Worm (Caenorhabditis elegans) whole organism, early embryonic: Measurements from ENCODE around the gene B0303.14.

Experiments
- B0310.2 ChIP-seq: sonication (generic microtip); optimal IDR thresholded peaks from 2 replicates; lab custom pipeline; 2016; ENCODE audit warnings: mild to moderate bottlenecking, missing genetic modification characterization, missing compliant biosample characterization
- F13C5.2 ChIP-seq: sonication (generic microtip); optimal IDR thresholded peaks from 2 replicates; lab custom pipeline; 2017; ENCODE audit warnings: mild to moderate bottlenecking, missing genetic modification characterization, inconsistent platforms, missing compliant biosample characterization
- aly-1 ChIP-seq: sonication (generic microtip); optimal IDR thresholded peaks from 2 replicates; lab custom pipeline; 2016; ENCODE audit warnings: missing genetic modification characterization, missing compliant biosample characterization
- ama-1 ChIP-seq: fragments of 150-350 bp; optimal IDR thresholded peaks from 2 replicates; lab custom pipeline; 2014
- ceh-13 ChIP-seq: fragments of 200-800 bp; sonication (Bioruptor generic); optimal IDR thresholded peaks from 2 replicates; lab custom pipeline; 2018; ENCODE audit warnings: mild to moderate bottlenecking, missing genetic modification characterization, missing compliant biosample characterization
- ceh-36 ChIP-seq: sonication (generic microtip); optimal IDR thresholded peaks from 2 replicates; lab custom pipeline; 2016; ENCODE audit warnings: missing genetic modification characterization, inconsistent platforms, missing compliant biosample characterization
- ets-7 ChIP-seq: sonication (generic microtip); optimal IDR thresholded peaks from 2 replicates; lab custom pipeline; 2016; ENCODE audit warnings: missing genotype, missing genetic modification characterization, missing compliant biosample characterization
- flt-1 ChIP-seq: fragments of 200-800 bp; sonication (Bioruptor generic); IDR thresholded peaks from 2 replicates; pipeline ENCODE4 v1.3.6; 2022; ENCODE audit warnings: missing genetic modification characterization, missing compliant biosample characterization
- hmbx-1 ChIP-seq: sonication (generic microtip); optimal IDR thresholded peaks from 2 replicates; lab custom pipeline; 2016; ENCODE audit warnings: mild to moderate bottlenecking, missing genetic modification characterization, missing compliant biosample characterization
- hmg-4 ChIP-seq: fragments of 200-800 bp; sonication (Bioruptor generic); optimal IDR thresholded peaks from 2 replicates; lab custom pipeline; 2018; ENCODE audit warnings: mild to moderate bottlenecking, missing genetic modification characterization, missing compliant biosample characterization
- hnd-1 ChIP-seq: sonication (generic microtip); optimal IDR thresholded peaks from 2 replicates; lab custom pipeline; 2016; ENCODE audit warnings: missing genetic modification characterization, missing compliant biosample characterization
- pes-1 ChIP-seq: fragments of 200-800 bp; sonication (Bioruptor generic); IDR thresholded peaks from 2 replicates; pipeline ENCODE4 v1.3.6; 2022; ENCODE audit warnings: missing genetic modification reagents, missing genetic modification characterization, missing compliant biosample characterization
- scrt-1 ChIP-seq: fragments of 200-800 bp; sonication (Bioruptor generic); IDR thresholded peaks from 2 replicates; pipeline ENCODE4 v1.3.6; 2022; ENCODE audit warnings: missing genetic modification characterization, missing compliant biosample characterization
- sea-1 ChIP-seq: fragments of 200-800 bp; sonication (Bioruptor generic); conservative IDR thresholded peaks from 2 replicates; pipeline ENCODE4 v1.3.6; 2022; ENCODE audit warnings: missing genetic modification characterization, missing compliant biosample characterization
- tbx-11 ChIP-seq: fragments of 200-800 bp; sonication (Bioruptor generic); IDR thresholded peaks from 2 replicates; pipeline ENCODE4 v1.3.6; 2022; ENCODE audit warnings: missing genetic modification characterization, missing compliant biosample characterization
- tbx-37 ChIP-seq: fragments of 200-800 bp; sonication (Bioruptor generic); conservative IDR thresholded peaks from 2 replicates; pipeline ENCODE4 v1.3.6; 2022; ENCODE audit warnings: missing genetic modification reagents, missing genetic modification characterization, missing compliant biosample characterization
- tra-4 ChIP-seq: sonication (generic microtip); optimal IDR thresholded peaks from 2 replicates; lab custom pipeline; 2017; ENCODE audit warnings: missing genetic modification characterization, missing compliant biosample characterization

The B0303.14 gene

DNA sequence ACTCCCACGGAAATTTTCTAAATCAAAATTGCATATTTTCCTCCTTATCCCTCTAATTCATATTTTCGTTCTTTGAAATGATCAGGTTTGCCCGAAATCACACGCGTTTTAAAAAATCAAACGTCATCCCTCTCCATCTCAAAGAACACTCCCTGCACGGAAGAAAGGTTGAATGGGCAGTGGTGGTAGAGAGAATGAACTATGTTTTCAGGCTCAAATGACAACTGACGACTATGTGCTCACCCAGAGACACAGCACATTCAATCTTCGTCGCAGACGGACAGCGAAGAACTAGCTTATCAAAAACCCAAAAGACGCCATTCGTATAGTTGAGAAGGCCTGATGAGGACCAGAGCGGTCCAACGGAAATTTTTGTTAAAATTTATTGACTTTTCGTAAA lies 23.8 kb upstream of the B0303.14 start:
- TF ChIP-seq hmbx-1 (tag; lab: Kevin White, UChicago) (no peak), tbx-11 (no peak), F13C5.2 (tag; lab: Kevin White, UChicago) (no peak), sea-1 (no peak), hmg-4 (GFP tag; lab: Kevin White, UChicago) (no peak), pes-1 (GFP tag; lab: Robert Waterston, UW) (no peak), flt-1 (GFP tag; lab: Robert Waterston, UW) (no peak), ceh-36 (tag; lab: Kevin White, UChicago) (no peak), scrt-1 (GFP tag; lab: Robert Waterston, UW) (no peak)

DNA sequence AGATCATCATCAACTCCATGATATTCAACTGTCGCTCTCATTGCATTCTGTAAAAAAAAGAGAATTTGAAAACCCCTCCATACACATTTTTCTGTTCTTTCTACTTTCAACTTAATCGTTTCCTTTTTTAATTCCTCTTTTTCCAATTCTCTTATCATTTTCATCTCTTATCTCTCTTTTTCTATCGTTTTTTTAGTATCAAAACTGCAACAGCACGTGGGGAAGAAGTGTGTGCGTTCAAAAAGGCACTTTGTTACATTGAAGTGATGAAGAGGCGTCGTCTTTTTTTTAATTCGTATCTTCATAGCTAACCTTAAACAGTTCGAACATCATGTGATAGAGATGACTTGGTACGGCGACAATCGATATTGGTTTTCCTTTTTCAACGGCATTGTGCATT lies 23.1 kb upstream of the B0303.14 start:
- TF ChIP-seq B0310.2 (no peak), hmg-4 (GFP tag; lab: Kevin White, UChicago) (no peak), ceh-13 (GFP tag; lab: Kevin White, UChicago) (no peak), aly-1 (no peak), tbx-11 (no peak), tbx-37 (GFP tag; lab: Robert Waterston, UW) (no peak), pes-1 (GFP tag; lab: Robert Waterston, UW) (no peak), tra-4 (tag; lab: Kevin White, UChicago) (no peak), ama-1 (no peak), ceh-36 (tag; lab: Kevin White, UChicago) (no peak)

DNA sequence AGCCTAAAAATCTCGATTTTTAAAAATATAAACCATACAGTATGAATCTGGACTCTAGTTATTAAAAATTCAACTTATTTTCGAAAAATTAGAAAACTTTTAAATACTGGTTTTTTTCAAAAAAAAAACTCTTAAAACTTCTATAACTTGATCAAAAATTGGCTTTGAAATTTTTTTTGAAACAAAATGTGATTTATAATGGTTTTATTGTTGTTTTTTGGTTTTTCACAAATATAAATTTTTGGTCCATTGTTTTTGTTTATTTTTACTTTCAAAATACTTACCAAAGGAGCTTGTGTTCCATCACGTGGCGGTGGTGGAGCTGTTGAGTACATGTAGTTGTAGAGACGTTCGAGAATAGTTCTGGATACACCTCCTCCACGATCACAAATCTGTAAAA lies 22.3 kb upstream of the B0303.14 start:
- no peak for TF ChIP-seq B0310.2
- TF ChIP-seq ama-1 = no peak
- no peak for TF ChIP-seq ceh-36 (tag; lab: Kevin White, UChicago)
- TF ChIP-seq sea-1 = no peak
- no peak for TF ChIP-seq pes-1 (GFP tag; lab: Robert Waterston, UW)
- TF ChIP-seq scrt-1 (GFP tag; lab: Robert Waterston, UW) = no peak
- no peak for TF ChIP-seq tra-4 (tag; lab: Kevin White, UChicago)
- TF ChIP-seq aly-1 = no peak
- no peak for TF ChIP-seq hnd-1
- TF ChIP-seq tbx-37 (GFP tag; lab: Robert Waterston, UW) = no peak

DNA sequence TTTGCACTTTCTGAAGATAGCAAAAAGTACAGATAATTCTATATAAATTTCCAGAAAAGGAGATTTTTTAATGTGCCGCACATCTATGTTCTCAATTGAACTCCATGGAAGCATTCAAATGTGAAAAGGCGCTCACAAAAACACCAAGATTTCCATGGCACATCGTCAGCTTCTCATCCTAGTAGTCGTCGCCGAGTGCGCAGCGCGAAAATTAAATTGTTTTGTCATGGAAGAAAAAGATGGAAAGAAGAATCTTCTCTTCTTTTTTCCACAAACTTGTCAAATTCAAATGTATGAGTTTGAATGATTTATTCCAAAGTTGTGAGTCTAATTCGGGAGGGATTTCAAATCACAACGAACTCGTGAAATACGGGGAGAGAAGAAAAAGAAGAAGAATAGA lies 21.4 kb upstream of the B0303.14 start:
- TF ChIP-seq B0310.2 (no peak), ceh-13 (GFP tag; lab: Kevin White, UChicago) (no peak), ets-7 (no peak), pes-1 (GFP tag; lab: Robert Waterston, UW) (no peak), hnd-1 (no peak), scrt-1 (GFP tag; lab: Robert Waterston, UW) (no peak), hmbx-1 (tag; lab: Kevin White, UChicago) (no peak), F13C5.2 (tag; lab: Kevin White, UChicago) (no peak), tbx-11 (no peak), ceh-36 (tag; lab: Kevin White, UChicago) (no peak), ama-1 (no peak), sea-1 (no peak), tbx-37 (GFP tag; lab: Robert Waterston, UW) (no peak), aly-1 (no peak), tra-4 (tag; lab: Kevin White, UChicago) (no peak), hmg-4 (GFP tag; lab: Kevin White, UChicago) (no peak), flt-1 (GFP tag; lab: Robert Waterston, UW) (no peak)

DNA sequence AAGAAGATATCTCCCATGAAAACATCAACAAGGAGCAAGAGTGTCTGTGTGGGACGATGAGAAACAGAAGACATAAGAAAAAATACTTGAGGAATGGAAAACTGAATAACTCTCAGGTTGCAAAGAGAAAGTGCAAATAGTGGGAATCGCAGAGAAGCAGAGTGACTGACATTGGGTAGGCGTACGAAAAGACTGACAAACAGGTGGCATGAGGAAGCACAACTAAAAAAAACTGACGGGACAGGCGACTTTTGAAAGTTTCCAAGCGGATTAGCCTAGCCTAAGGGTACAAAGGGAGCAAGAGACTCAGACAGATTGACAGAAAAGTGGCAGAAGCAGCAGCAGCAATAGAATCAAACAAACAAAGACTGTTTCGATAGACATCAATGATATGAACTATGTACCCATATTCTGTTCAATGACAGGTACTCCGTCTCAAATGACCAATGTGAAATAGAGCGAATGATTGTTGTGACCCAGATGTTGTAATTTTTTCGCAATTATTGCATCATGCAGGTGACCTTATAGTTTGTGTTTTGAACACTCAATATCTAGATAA lies 18.4 kb upstream of the B0303.14 start:
- no peak for TF ChIP-seq hnd-1
- TF ChIP-seq pes-1 (GFP tag; lab: Robert Waterston, UW) = no peak
- TF ChIP-seq scrt-1 (GFP tag; lab: Robert Waterston, UW) = no peak
- TF ChIP-seq F13C5.2 (tag; lab: Kevin White, UChicago) = no peak
- TF ChIP-seq tbx-37 (GFP tag; lab: Robert Waterston, UW) = no peak
- no peak for TF ChIP-seq B0310.2
- TF ChIP-seq flt-1 (GFP tag; lab: Robert Waterston, UW) = no peak
- no peak for TF ChIP-seq ets-7
- TF ChIP-seq tbx-11 = no peak
- no peak for TF ChIP-seq ceh-36 (tag; lab: Kevin White, UChicago)
- TF ChIP-seq ceh-13 (GFP tag; lab: Kevin White, UChicago) = no peak
- TF ChIP-seq aly-1 = no peak
- TF ChIP-seq ama-1 = no peak

DNA sequence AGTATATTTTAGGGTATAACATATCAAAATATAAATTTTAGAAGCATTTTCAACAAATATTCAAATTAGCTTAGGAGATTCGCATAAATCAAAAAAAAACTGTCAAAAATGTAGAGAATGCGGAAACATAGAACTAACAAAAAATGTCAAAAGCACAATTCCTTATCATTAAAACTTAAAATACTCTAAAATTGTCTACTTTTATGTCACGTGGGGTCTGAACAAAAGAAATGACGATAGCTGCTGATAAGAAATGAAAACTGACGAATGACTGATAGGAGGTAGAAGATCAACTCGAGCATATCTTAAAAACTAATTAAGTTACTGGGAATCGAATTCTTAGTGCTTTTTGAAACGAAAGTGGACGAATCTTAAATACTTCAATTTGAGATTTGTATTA lies 17.7 kb upstream of the B0303.14 start:
- TF ChIP-seq scrt-1 (GFP tag; lab: Robert Waterston, UW) (no peak), aly-1 (no peak), hnd-1 (no peak), B0310.2 (no peak), ama-1 (no peak), F13C5.2 (tag; lab: Kevin White, UChicago) (no peak), flt-1 (GFP tag; lab: Robert Waterston, UW) (no peak)

DNA sequence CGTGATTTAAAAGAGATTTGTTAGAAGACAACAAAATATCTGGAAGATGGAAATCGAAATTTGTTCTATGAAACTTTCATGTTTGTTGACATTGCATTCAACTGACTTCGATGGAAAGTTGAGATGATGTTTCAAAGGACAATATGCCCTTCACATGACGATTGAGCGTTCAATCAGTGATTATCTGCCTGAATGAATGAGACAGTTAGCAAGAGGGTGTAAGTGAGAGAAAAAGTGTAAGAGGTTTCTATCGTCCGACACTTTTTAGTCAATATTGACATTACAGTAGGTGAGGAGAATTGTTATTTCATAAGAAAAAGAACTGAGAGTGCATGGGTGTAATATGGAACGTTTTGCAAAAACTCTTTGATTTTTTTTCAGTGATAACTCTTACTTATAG lies 17.3 kb upstream of the B0303.14 start:
- TF ChIP-seq hnd-1 (no peak), ama-1 (no peak), hmg-4 (GFP tag; lab: Kevin White, UChicago) (no peak), tbx-37 (GFP tag; lab: Robert Waterston, UW) (no peak), B0310.2 (no peak)

DNA sequence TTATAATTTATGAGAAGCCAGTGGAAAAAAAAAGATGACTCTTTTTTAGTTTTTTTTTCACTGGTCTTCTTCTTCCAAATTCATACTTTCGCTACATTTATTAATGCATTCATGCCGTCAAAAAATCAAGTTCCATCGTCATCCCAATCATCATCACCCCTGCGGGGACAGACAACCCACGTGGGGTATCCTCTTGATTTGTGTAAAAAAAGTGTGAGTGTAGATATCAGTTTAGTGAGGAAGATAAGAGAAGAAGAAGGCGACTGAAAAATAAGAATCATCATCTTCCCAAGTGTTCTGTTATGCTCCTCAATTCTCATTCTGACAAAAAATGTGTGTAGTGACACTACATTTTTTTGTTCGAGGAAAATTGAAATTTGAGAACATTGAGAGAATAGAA lies 16.0 kb upstream of the B0303.14 start:
- no peak for TF ChIP-seq ceh-36 (tag; lab: Kevin White, UChicago)
- no peak for TF ChIP-seq hmg-4 (GFP tag; lab: Kevin White, UChicago)
- TF ChIP-seq tbx-11 = no peak
- TF ChIP-seq scrt-1 (GFP tag; lab: Robert Waterston, UW) = no peak
- TF ChIP-seq B0310.2 = no peak
- no peak for TF ChIP-seq aly-1
- TF ChIP-seq ets-7 = no peak
- no peak for TF ChIP-seq tra-4 (tag; lab: Kevin White, UChicago)
- no peak for TF ChIP-seq hmbx-1 (tag; lab: Kevin White, UChicago)
